Fruit fly (Drosophila melanogaster) whole organism, embryonic: ENCODE data around the gene CG13893.

Experiments
- BEAF-32 ChIP-seq: fragments of 200-800 bp; sonication (Bioruptor generic); optimal IDR thresholded peaks from 3 replicates; lab custom pipeline; 2017; ENCODE audit warnings: missing biosample characterization, missing genetic modification characterization, mild to moderate bottlenecking, moderate library complexity, missing genetic modification reagents
- Bdp1 ChIP-seq: fragments of 200-800 bp; sonication (Bioruptor generic); optimal IDR thresholded peaks from 3 replicates; lab custom pipeline; 2016; ENCODE audit warnings: missing biosample characterization, missing genetic modification characterization
- C15 ChIP-seq: fragments of 200-800 bp; sonication (Bioruptor generic); IDR thresholded peaks from 3 replicates; pipeline ENCODE4 v1.3.6; 2022; ENCODE audit warnings: missing biosample characterization, missing genetic modification characterization
- CG10147 ChIP-seq: fragments of 200-800 bp; sonication (Bioruptor generic); optimal IDR thresholded peaks from 2 replicates; lab custom pipeline; 2019; ENCODE audit warnings: missing biosample characterization, mild to moderate bottlenecking, missing genetic modification characterization, moderate library complexity
- CG10431 ChIP-seq: fragments of 200-800 bp; sonication (Bioruptor generic); optimal IDR thresholded peaks from 3 replicates; lab custom pipeline; 2018; ENCODE audit warnings: missing biosample characterization, mild to moderate bottlenecking, missing genetic modification characterization
- CG10979 ChIP-seq: fragments of 200-800 bp; sonication (Bioruptor generic); optimal IDR thresholded peaks from 2 replicates; lab custom pipeline; 2018; ENCODE audit warnings: missing biosample characterization, mild to moderate bottlenecking, missing genetic modification characterization, moderate library complexity
- CG11723 ChIP-seq: fragments of 200-800 bp; sonication (Bioruptor generic); optimal IDR thresholded peaks from 2 replicates; lab custom pipeline; 2017; ENCODE audit warnings: missing biosample characterization, mild to moderate bottlenecking, missing genetic modification characterization
- CG14050 ChIP-seq: fragments of 200-800 bp; sonication (Bioruptor generic); IDR thresholded peaks from 3 replicates; pipeline ENCODE4 v1.3.6; 2022; ENCODE audit warnings: missing biosample characterization, missing genetic modification characterization
- CG14965 ChIP-seq: fragments of 200-800 bp; sonication (Bioruptor generic); optimal IDR thresholded peaks from 2 replicates; lab custom pipeline; 2016; ENCODE audit warnings: missing biosample characterization, missing genetic modification characterization, borderline replicate concordance
- CG1529 ChIP-seq: fragments of 200-800 bp; sonication (Bioruptor generic); optimal IDR thresholded peaks from 3 replicates; lab custom pipeline; 2018; ENCODE audit warnings: missing biosample characterization, missing genetic modification characterization
- CG1792 ChIP-seq: fragments of 200-800 bp; sonication (Bioruptor generic); optimal IDR thresholded peaks from 2 replicates; lab custom pipeline; 2016; ENCODE audit warnings: missing biosample characterization, missing genetic modification characterization
- CG30431 ChIP-seq: fragments of 200-800 bp; sonication (Bioruptor generic); optimal IDR thresholded peaks from 2 replicates; lab custom pipeline; 2017; ENCODE audit warnings: missing biosample characterization, missing genetic modification characterization
- CG4360 ChIP-seq: fragments of 200-800 bp; sonication (Bioruptor generic); IDR thresholded peaks from 2 replicates; pipeline ENCODE4 v1.3.6; 2022; ENCODE audit warnings: missing biosample characterization, missing genetic modification characterization
- CG4404 ChIP-seq: fragments of 200-800 bp; sonication (Bioruptor generic); IDR thresholded peaks from 2 replicates; pipeline ENCODE4 v1.3.6; 2022; ENCODE audit warnings: missing biosample characterization, missing genetic modification characterization
- CG6654 ChIP-seq: fragments of 200-800 bp; sonication (Bioruptor generic); optimal IDR thresholded peaks from 2 replicates; lab custom pipeline; 2017; ENCODE audit warnings: missing biosample characterization, mild to moderate bottlenecking, missing genetic modification characterization
- CG6813 ChIP-seq: fragments of 200-800 bp; sonication (Bioruptor generic); optimal IDR thresholded peaks from 2 replicates; lab custom pipeline; 2017; ENCODE audit warnings: missing biosample characterization, missing genetic modification characterization, mild to moderate bottlenecking, moderate library complexity, missing genetic modification reagents
- CG7786 ChIP-seq: fragments of 200-800 bp; sonication (Bioruptor generic); optimal IDR thresholded peaks from 2 replicates; lab custom pipeline; 2016; ENCODE audit warnings: missing biosample characterization, missing genetic modification characterization
- CG7839 ChIP-seq: fragments of 200-800 bp; sonication (Bioruptor generic); optimal IDR thresholded peaks from 3 replicates; lab custom pipeline; 2018; ENCODE audit warnings: missing biosample characterization, mild to moderate bottlenecking, missing genetic modification characterization, moderate library complexity
- CG8359 ChIP-seq: fragments of 200-800 bp; sonication (Bioruptor generic); optimal IDR thresholded peaks from 2 replicates; lab custom pipeline; 2017; ENCODE audit warnings: missing biosample characterization, mild to moderate bottlenecking, missing genetic modification characterization, borderline replicate concordance
- CoRest ChIP-seq: fragments of 200-800 bp; sonication (Bioruptor generic); optimal IDR thresholded peaks from 3 replicates; lab custom pipeline; 2018; ENCODE audit warnings: missing biosample characterization, mild to moderate bottlenecking, missing genetic modification characterization, moderate library complexity
- D19A ChIP-seq: fragments of 200-800 bp; optimal IDR thresholded peaks from 3 replicates; lab custom pipeline; 2019; ENCODE audit warnings: missing biosample characterization, mild to moderate bottlenecking, missing genetic modification characterization, moderate library complexity
- Dfd ChIP-seq, 2 experiments: fragments of >200 bp; optimal IDR thresholded peaks; 2 replicates each; lab custom pipeline; 2017; ENCODE audit warnings: missing biosample characterization in 2 of 2, missing genetic modification characterization in 2 of 2
- E2f2 ChIP-seq: fragments of 200-800 bp; sonication (Bioruptor generic); IDR thresholded peaks from 2 replicates; pipeline ENCODE4 v1.3.6; 2022; ENCODE audit warnings: missing biosample characterization, missing genetic modification characterization
- HHEX ChIP-seq: fragments of 200-800 bp; sonication (Bioruptor generic); optimal IDR thresholded peaks from 3 replicates; lab custom pipeline; 2017; ENCODE audit warnings: missing biosample characterization, mild to moderate bottlenecking, missing genetic modification characterization, missing genetic modification reagents
- Med ChIP-seq: fragments of 200-800 bp; sonication (Bioruptor generic); peaks from one replicate; lab custom pipeline; 2016; ENCODE audit warnings: missing biosample characterization, missing genetic modification characterization, mild to moderate bottlenecking, inconsistent platforms, moderate library complexity
- NC2α ChIP-seq: fragments of 200-800 bp; sonication (Bioruptor generic); optimal IDR thresholded peaks from 2 replicates; lab custom pipeline; 2016; ENCODE audit warnings: missing biosample characterization, missing genetic modification characterization
- Scr ChIP-seq: fragments of 200-800 bp; sonication (Bioruptor generic); IDR thresholded peaks from 2 replicates; pipeline ENCODE4 v1.3.6; 2022; ENCODE audit warnings: missing biosample characterization, missing genetic modification characterization; ENCODE audit not compliant: partially characterized antibody
- Usf ChIP-seq: fragments of 200-800 bp; sonication (Bioruptor generic); optimal IDR thresholded peaks from 2 replicates; lab custom pipeline; 2017; ENCODE audit warnings: missing genotype, missing biosample characterization, missing genetic modification characterization
- aop ChIP-seq: fragments of 200-800 bp; sonication (Bioruptor generic); IDR thresholded peaks from 2 replicates; pipeline ENCODE4 v1.3.6; 2022; ENCODE audit warnings: missing biosample characterization, missing genetic modification characterization
- bcd ChIP-seq: fragments of 200-800 bp; sonication (Bioruptor generic); optimal IDR thresholded peaks from 2 replicates; lab custom pipeline; 2017; ENCODE audit warnings: missing biosample characterization, mild to moderate bottlenecking, missing genetic modification characterization
- chinmo ChIP-seq: fragments of 200-800 bp; sonication (Bioruptor generic); IDR thresholded peaks from 4 replicates; pipeline ENCODE4 v1.3.6; 2022; ENCODE audit warnings: missing biosample characterization, missing genetic modification characterization; ENCODE audit not compliant: partially characterized antibody
- chn ChIP-seq: fragments of 200-800 bp; sonication (Bioruptor generic); optimal IDR thresholded peaks from 2 replicates; lab custom pipeline; 2016; ENCODE audit warnings: missing biosample characterization, missing genetic modification characterization
- ems ChIP-seq: fragments of 200-800 bp; sonication (Bioruptor generic); optimal IDR thresholded peaks from 3 replicates; lab custom pipeline; 2016; ENCODE audit warnings: missing biosample characterization, missing genetic modification characterization
- en ChIP-seq: fragments of 200-800 bp; sonication (Bioruptor generic); optimal IDR thresholded peaks from 2 replicates; lab custom pipeline; 2016; ENCODE audit warnings: missing biosample characterization, missing genetic modification characterization
- fu2 ChIP-seq: fragments of 200-800 bp; sonication (Bioruptor generic); optimal IDR thresholded peaks from 2 replicates; lab custom pipeline; 2016; ENCODE audit warnings: missing biosample characterization, missing genetic modification characterization
- grn ChIP-seq: fragments of 200-800 bp; sonication (Bioruptor generic); optimal IDR thresholded peaks from 3 replicates; lab custom pipeline; 2017; ENCODE audit warnings: missing biosample characterization, missing genetic modification characterization
- lmd ChIP-seq: fragments of 200-800 bp; sonication (Bioruptor generic); IDR thresholded peaks from 2 replicates; pipeline ENCODE4 v1.3.6; 2022; ENCODE audit warnings: missing biosample characterization, missing genetic modification characterization
- maf-S ChIP-seq: fragments of 200-800 bp; sonication (Bioruptor generic); optimal IDR thresholded peaks from 2 replicates; lab custom pipeline; 2016; ENCODE audit warnings: missing biosample characterization, missing genetic modification characterization
- nom ChIP-seq: fragments of 200-800 bp; sonication (Bioruptor generic); optimal IDR thresholded peaks from 2 replicates; lab custom pipeline; 2017; ENCODE audit warnings: missing biosample characterization, missing genetic modification characterization, mild to moderate bottlenecking, moderate library complexity, missing genetic modification reagents
- onecut ChIP-seq: fragments of 200-800 bp; sonication (Bioruptor generic); IDR thresholded peaks from 2 replicates; pipeline ENCODE4 v1.3.6; 2022; ENCODE audit warnings: missing biosample characterization, missing genetic modification characterization
- pan ChIP-seq, 4 experiments: fragments of >200 bp in 3 of 4; fragments of 200-800 bp in 1 of 4; sonication (Bioruptor generic) in 1 of 4; optimal IDR thresholded peaks in 3 of 4; IDR thresholded peaks in 1 of 4; 2 replicates each; pipeline versions ENCODE4 v1.3.6 to Lab custom; 2017 to 2022; ENCODE audit warnings: missing biosample characterization in 2 of 4, missing genetic modification characterization in 2 of 4, mixed read lengths in 1 of 4
- phol ChIP-seq: fragments of 200-800 bp; sonication (Bioruptor generic); optimal IDR thresholded peaks from 3 replicates; lab custom pipeline; 2018; ENCODE audit warnings: missing biosample characterization, mild to moderate bottlenecking, missing genetic modification characterization, moderate library complexity
- pnt ChIP-seq: fragments of 200-800 bp; sonication (Bioruptor generic); optimal IDR thresholded peaks from 3 replicates; lab custom pipeline; 2016; ENCODE audit warnings: missing biosample characterization, missing genetic modification characterization
- ro ChIP-seq: fragments of 200-800 bp; sonication (Bioruptor generic); IDR thresholded peaks from 2 replicates; pipeline ENCODE4 v1.3.6; 2022; ENCODE audit warnings: missing biosample characterization, missing genetic modification characterization
- sd ChIP-seq: fragments of 200-800 bp; sonication (Bioruptor generic); optimal IDR thresholded peaks from 3 replicates; lab custom pipeline; 2018; ENCODE audit warnings: missing biosample characterization, mild to moderate bottlenecking, missing genetic modification characterization, moderate library complexity
- slou ChIP-seq: fragments of 200-800 bp; sonication (Bioruptor generic); optimal IDR thresholded peaks from 3 replicates; lab custom pipeline; 2016; ENCODE audit warnings: missing biosample characterization, missing genetic modification characterization
- so ChIP-seq: fragments of 200-800 bp; sonication (Bioruptor generic); IDR thresholded peaks from 3 replicates; pipeline ENCODE4 v1.3.6; 2022; ENCODE audit warnings: missing biosample characterization, missing genetic modification characterization
- vvl ChIP-seq: fragments of 200-800 bp; sonication (Bioruptor generic); IDR thresholded peaks from 2 replicates; pipeline ENCODE4 v1.3.6; 2022; ENCODE audit warnings: missing biosample characterization, missing genetic modification characterization
- zfh1 ChIP-seq: fragments of 200-800 bp; sonication (Bioruptor generic); IDR thresholded peaks from 3 replicates; pipeline ENCODE4 v1.3.6; 2022; ENCODE audit warnings: missing biosample characterization, missing genetic modification characterization

The CG13893 gene

dm6 chr3L:635016-635363 lies 31.2 kb upstream of the CG13893 start (continued):
- no peak for TF ChIP-seq CG6654 (GFP tag; lab: Kevin White, UChicago)
- TF ChIP-seq Usf, result no peak
- TF ChIP-seq so (GFP tag; lab: Robert Waterston, UW), result no peak
- no peak for TF ChIP-seq CoRest (tag; lab: Kevin White, UChicago)
- TF ChIP-seq CG14050 (GFP tag; lab: Robert Waterston, UW), result no peak
- TF ChIP-seq bcd (GFP tag; lab: Kevin White, UChicago), result no peak
- TF ChIP-seq phol, result no peak
- no peak for TF ChIP-seq vvl (GFP tag; lab: Robert Waterston, UW)
- peak; percentile 86 for TF ChIP-seq sd (tag; lab: Kevin White, UChicago)
- TF ChIP-seq en (GFP tag; lab: Kevin White, UChicago), result no peak
- TF ChIP-seq aop (GFP tag; lab: Robert Waterston, UW), result 0 out of 2 replicates have a peak, but pooled peaks have one; percentile 2
- no peak for TF ChIP-seq lmd (GFP tag; lab: Robert Waterston, UW)
- no peak for TF ChIP-seq CG7839 (tag; lab: Kevin White, UChicago)
- TF ChIP-seq chinmo (GFP tag; lab: Robert Waterston, UW), result no peak
- TF ChIP-seq HHEX, result no peak
- no peak for TF ChIP-seq pan (optimal IDR thresholded peaks at IDR 0.05; lab: Kevin White, UChicago)
- TF ChIP-seq pan (GFP tag; optimal IDR thresholded peaks at IDR 0.05 in 1 of 2, IDR thresholded peaks at IDR 0.05 in 1 of 2), result no peak
- 0 out of 2 replicates have a peak, but pooled peaks have one; percentile 4 for TF ChIP-seq ro

dm6 chr3L:634319-635015 lies 30.7 kb upstream of the CG13893 start:
- peak; percentile 90 for TF ChIP-seq ems (GFP tag; lab: Kevin White, UChicago)
- no peak for TF ChIP-seq Dfd (GFP tag; optimal IDR thresholded peaks at IDR 0.05; lab: Kevin White, UChicago)
- TF ChIP-seq CG1529 (GFP tag; lab: Kevin White, UChicago), result peak; percentile 93
- TF ChIP-seq CG11723 (GFP tag; lab: Kevin White, UChicago), result peak; percentile 87
- peak; percentile 90 for TF ChIP-seq CG10431 (GFP tag; lab: Kevin White, UChicago)
- peak; percentile 95 for TF ChIP-seq zfh1 (GFP tag; lab: Robert Waterston, UW)
- TF ChIP-seq nom (GFP tag; lab: Kevin White, UChicago), result peak; percentile 29
- TF ChIP-seq chn (GFP tag; lab: Kevin White, UChicago), result peak; percentile 91
- TF ChIP-seq CG6813 (GFP tag; lab: Kevin White, UChicago), result peak; percentile 89
- peak; percentile 56 for TF ChIP-seq grn (GFP tag; lab: Kevin White, UChicago)
- peak; percentile 78 for TF ChIP-seq CG14965 (GFP tag; lab: Kevin White, UChicago)
- TF ChIP-seq Scr (GFP tag; lab: Robert Waterston, UW), result no peak
- peak; percentile 59 for TF ChIP-seq CG10147 (GFP tag; lab: Kevin White, UChicago)
- TF ChIP-seq D19A (tag; lab: Kevin White, UChicago), result peak; percentile 89
- TF ChIP-seq maf-S (GFP tag; lab: Kevin White, UChicago), result peak; percentile 77
- TF ChIP-seq E2f2 (GFP tag; lab: Robert Waterston, UW), result peak; percentile 72
- TF ChIP-seq Med (GFP tag; lab: Kevin White, UChicago), result peak; percentile 97
- peak; percentile 88 for TF ChIP-seq CG1792 (GFP tag; lab: Kevin White, UChicago)
- TF ChIP-seq CG8359 (GFP tag; lab: Kevin White, UChicago), result peak; percentile 83
- peak; percentile 94 for TF ChIP-seq pnt (GFP tag; lab: Kevin White, UChicago)
- peak; percentile 92 for TF ChIP-seq CG4404
- TF ChIP-seq CG4360 (GFP tag; lab: Robert Waterston, UW), result peak; percentile 71
- 0 out of 3 replicates have a peak, but pooled peaks have one; percentile 54 for TF ChIP-seq C15 (GFP tag; lab: Robert Waterston, UW)
- peak; percentile 88 for TF ChIP-seq NC2α (GFP tag; lab: Kevin White, UChicago)
- peak; percentile 40 for TF ChIP-seq slou (GFP tag; lab: Kevin White, UChicago)
- peak; percentile 74 for TF ChIP-seq fu2 (GFP tag; lab: Kevin White, UChicago)
- peak; percentile 96 for TF ChIP-seq CG10979
- TF ChIP-seq CG7786 (GFP tag; lab: Kevin White, UChicago), result peak; percentile 92
- peak; percentile 85 for TF ChIP-seq Bdp1 (GFP tag; lab: Kevin White, UChicago)
- TF ChIP-seq CG30431 (GFP tag; lab: Kevin White, UChicago), result peak; percentile 91
- no peak for TF ChIP-seq BEAF-32 (GFP tag; lab: Kevin White, UChicago)
- peak; percentile 88 for TF ChIP-seq onecut
